Worm (Caenorhabditis elegans) whole organism, late embryonic: ENCODE measurements around the gene srbc-78.

Experiments
- C08G9.2 ChIP-seq: sonication (generic microtip); optimal IDR thresholded peaks from 2 replicates; lab custom pipeline; 2016; ENCODE audit warnings: mild to moderate bottlenecking, missing genetic modification characterization, moderate library complexity, missing compliant biosample characterization
- C38D4.7 ChIP-seq: fragments of 200-800 bp; sonication (Bioruptor generic); optimal IDR thresholded peaks from 2 replicates; lab custom pipeline; 2018; ENCODE audit warnings: mild to moderate bottlenecking, missing genetic modification characterization, moderate library complexity, missing compliant biosample characterization
- F13H6.1 ChIP-seq: sonication (generic microtip); optimal IDR thresholded peaks from 2 replicates; lab custom pipeline; 2016; ENCODE audit warnings: missing genetic modification characterization, missing compliant biosample characterization
- K02D7.2 ChIP-seq: sonication (generic microtip); optimal IDR thresholded peaks from 2 replicates; lab custom pipeline; 2017; ENCODE audit warnings: mild to moderate bottlenecking, missing genetic modification characterization, missing compliant biosample characterization
- K09A11.1 ChIP-seq: sonication (generic microtip); optimal IDR thresholded peaks from 2 replicates; lab custom pipeline; 2017; ENCODE audit warnings: antibody characterized with exemption, mild to moderate bottlenecking, missing genetic modification characterization, missing compliant biosample characterization; ENCODE audit not compliant: insufficient read depth
- Y22D7AL.16 ChIP-seq: sonication (generic microtip); optimal IDR thresholded peaks from 2 replicates; lab custom pipeline; 2016; ENCODE audit warnings: missing genetic modification characterization, missing compliant biosample characterization
- ahr-1 ChIP-seq: sonication (generic microtip); optimal IDR thresholded peaks from 2 replicates; lab custom pipeline; 2016; ENCODE audit warnings: missing genetic modification characterization, missing compliant biosample characterization
- ceh-14 ChIP-seq: sonication (generic microtip); optimal IDR thresholded peaks from 2 replicates; lab custom pipeline; 2016; ENCODE audit warnings: missing genotype, missing genetic modification characterization, missing compliant biosample characterization
- ceh-22 ChIP-seq: sonication (generic microtip); optimal IDR thresholded peaks from 2 replicates; lab custom pipeline; 2017; ENCODE audit warnings: missing biosample characterization, missing genetic modification characterization
- ceh-24 ChIP-seq: sonication (generic microtip); optimal IDR thresholded peaks from 2 replicates; lab custom pipeline; 2016; ENCODE audit warnings: mild to moderate bottlenecking, missing genetic modification characterization, missing compliant biosample characterization
- ceh-30 ChIP-seq: fragments of 150-350 bp; optimal IDR thresholded peaks from 2 replicates; lab custom pipeline; 2014; ENCODE audit warnings: missing biosample characterization, missing genetic modification characterization
- ceh-31 ChIP-seq: sonication (generic microtip); optimal IDR thresholded peaks from 2 replicates; lab custom pipeline; 2016; ENCODE audit warnings: missing genetic modification characterization, missing compliant biosample characterization
- ceh-34 ChIP-seq: sonication (generic microtip); optimal IDR thresholded peaks from 2 replicates; lab custom pipeline; 2016; ENCODE audit warnings: mild to moderate bottlenecking, missing genetic modification characterization, missing compliant biosample characterization
- ceh-45 ChIP-seq: fragments of 200-800 bp; sonication (Bioruptor generic); IDR thresholded peaks from 2 replicates; pipeline ENCODE4 v1.3.6; 2022; ENCODE audit warnings: missing genetic modification reagents, missing genetic modification characterization, missing compliant biosample characterization
- ceh-48 ChIP-seq: sonication (generic microtip); optimal IDR thresholded peaks from 2 replicates; lab custom pipeline; 2016; ENCODE audit warnings: missing genetic modification characterization, inconsistent platforms, missing compliant biosample characterization
- che-1 ChIP-seq: sonication (generic microtip); optimal IDR thresholded peaks from 2 replicates; lab custom pipeline; 2016; ENCODE audit warnings: mild to moderate bottlenecking, missing genetic modification characterization, missing compliant biosample characterization
- dmd-4 ChIP-seq: sonication (generic microtip); optimal IDR thresholded peaks from 2 replicates; lab custom pipeline; 2016; ENCODE audit warnings: borderline replicate concordance, missing genetic modification characterization, missing compliant biosample characterization
- elt-4 ChIP-seq: sonication (generic microtip); optimal IDR thresholded peaks from 2 replicates; lab custom pipeline; 2016; ENCODE audit warnings: missing genetic modification characterization, missing compliant biosample characterization
- ets-4 ChIP-seq: sonication (generic microtip); optimal IDR thresholded peaks from 2 replicates; lab custom pipeline; 2016; ENCODE audit warnings: missing genetic modification characterization, missing compliant biosample characterization
- eyg-1 ChIP-seq: sonication (generic microtip); optimal IDR thresholded peaks from 2 replicates; lab custom pipeline; 2016; ENCODE audit warnings: missing genotype, missing genetic modification characterization, missing compliant biosample characterization
- gmeb-2 ChIP-seq: sonication (generic microtip); optimal IDR thresholded peaks from 2 replicates; lab custom pipeline; 2016; ENCODE audit warnings: missing genetic modification characterization, inconsistent platforms, missing compliant biosample characterization
- hlh-13 ChIP-seq: fragments of 200-800 bp; sonication (Bioruptor generic); optimal IDR thresholded peaks from 2 replicates; lab custom pipeline; 2018; ENCODE audit warnings: mild to moderate bottlenecking, missing genetic modification characterization, missing compliant biosample characterization
- hlh-30 ChIP-seq: sonication (generic microtip); optimal IDR thresholded peaks from 2 replicates; lab custom pipeline; 2017; ENCODE audit warnings: antibody characterized with exemption, missing genetic modification characterization, missing compliant biosample characterization; ENCODE audit not compliant: insufficient read depth
- nfya-1 ChIP-seq: sonication (generic microtip); optimal IDR thresholded peaks from 2 replicates; lab custom pipeline; 2017; ENCODE audit warnings: missing genetic modification characterization, mild to moderate bottlenecking, missing compliant biosample characterization, antibody characterized with exemption, moderate library complexity
- nhr-11 ChIP-seq: fragments of 150-350 bp; optimal IDR thresholded peaks from 2 replicates; lab custom pipeline; 2014; ENCODE audit warnings: missing biosample characterization, missing genetic modification characterization
- odd-2 ChIP-seq: sonication (generic microtip); optimal IDR thresholded peaks from 2 replicates; lab custom pipeline; 2017; ENCODE audit warnings: antibody characterized with exemption, mild to moderate bottlenecking, missing genetic modification characterization, missing compliant biosample characterization
- pag-3 ChIP-seq: sonication (generic microtip); optimal IDR thresholded peaks from 2 replicates; lab custom pipeline; 2016; ENCODE audit warnings: missing compliant biosample characterization, missing genetic modification characterization, borderline replicate concordance
- pha-2 ChIP-seq: sonication (generic microtip); optimal IDR thresholded peaks from 2 replicates; lab custom pipeline; 2017; ENCODE audit warnings: mild to moderate bottlenecking, missing genetic modification characterization, missing compliant biosample characterization
- pha-4 ChIP-seq: fragments of 150-350 bp; optimal IDR thresholded peaks from 2 replicates; lab custom pipeline; 2018; ENCODE audit warnings: missing biosample characterization, missing genetic modification reagents, missing genetic modification characterization
- pros-1 ChIP-seq: fragments of 150-350 bp; optimal IDR thresholded peaks from 2 replicates; lab custom pipeline; 2014; ENCODE audit warnings: missing biosample characterization, missing genetic modification reagents, missing genetic modification characterization
- sox-2 ChIP-seq: fragments of 200-800 bp; sonication (Bioruptor generic); IDR thresholded peaks from 2 replicates; pipeline ENCODE4 v1.3.6; 2022; ENCODE audit warnings: missing genetic modification reagents, missing genetic modification characterization, missing compliant biosample characterization
- unc-3 ChIP-seq, 2 experiments: fragments of 200-800 bp in 1 of 2; sonication (Bioruptor generic) in 1 of 2; sonication (generic microtip) in 1 of 2; conservative IDR thresholded peaks in 1 of 2; optimal IDR thresholded peaks in 1 of 2; 2 replicates each; pipeline versions ENCODE4 v1.3.6 to Lab custom; 2016 to 2022; ENCODE audit warnings: missing compliant biosample characterization in 2 of 2, missing genetic modification characterization in 2 of 2, missing genetic modification reagents in 1 of 2
- unc-42 ChIP-seq: sonication (generic microtip); optimal IDR thresholded peaks from 2 replicates; lab custom pipeline; 2016; ENCODE audit warnings: missing genotype, missing genetic modification characterization, missing compliant biosample characterization
- unc-55 ChIP-seq: sonication (generic microtip); optimal IDR thresholded peaks from 2 replicates; lab custom pipeline; 2017; ENCODE audit warnings: missing biosample characterization, missing genetic modification reagents, missing genetic modification characterization
- unc-86 ChIP-seq: sonication (generic microtip); optimal IDR thresholded peaks from 2 replicates; lab custom pipeline; 2016; ENCODE audit warnings: missing genetic modification characterization, missing compliant biosample characterization
- zip-5 ChIP-seq: sonication (generic microtip); optimal IDR thresholded peaks from 2 replicates; lab custom pipeline; 2016; ENCODE audit warnings: missing genetic modification characterization, missing compliant biosample characterization
- ztf-16 ChIP-seq: sonication (generic microtip); optimal IDR thresholded peaks from 2 replicates; lab custom pipeline; 2017; ENCODE audit warnings: missing genetic modification characterization, missing compliant biosample characterization

The srbc-78 gene

DNA sequence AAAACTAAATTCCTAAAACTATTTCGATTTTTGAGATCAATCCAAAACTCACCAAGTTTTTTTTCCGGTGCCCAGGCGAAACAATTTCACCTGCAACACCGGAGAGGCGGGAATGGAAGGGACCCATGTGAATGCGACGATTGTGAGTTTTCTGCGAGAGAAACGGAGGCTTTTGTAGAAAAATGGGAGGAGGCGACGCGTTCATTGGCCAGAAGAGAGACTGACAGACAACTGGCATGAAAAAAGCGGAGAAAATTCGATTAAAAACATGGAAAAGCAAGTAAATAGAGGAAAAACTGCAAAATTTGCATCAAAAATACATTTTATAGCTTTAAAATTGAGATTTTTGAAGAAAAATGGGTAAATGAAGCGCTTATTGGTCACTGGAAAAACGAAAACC is 13.2 kb downstream of the srbc-78 start, which contains the start of gene B0250.7:
TSS of gene B0250.7 (minus strand) at position 232 of the 400 bp plus-strand sequence.
- peak; percentile 82 for TF ChIP-seq nfya-1
- no peak for TF ChIP-seq Y22D7AL.16 (tag; lab: Kevin White, UChicago)

DNA sequence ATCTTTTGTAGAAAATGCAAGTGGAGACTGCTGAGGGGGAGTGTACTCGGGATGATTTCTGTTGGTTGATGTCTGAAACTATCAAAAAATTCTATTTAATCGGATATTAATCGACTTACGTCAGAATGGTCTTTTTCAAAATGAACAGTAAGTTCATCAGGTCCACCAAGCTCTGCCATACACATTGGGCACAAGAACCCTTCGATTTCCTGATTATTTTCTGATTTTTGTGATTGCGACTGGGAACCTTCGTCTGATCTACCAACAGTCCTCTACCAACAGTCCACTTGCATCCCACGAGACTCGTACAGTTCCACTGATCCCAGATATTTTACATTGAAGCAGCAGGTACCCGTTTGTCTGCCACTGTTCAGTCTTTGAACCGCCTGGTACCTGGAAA is 14.0 kb downstream of the srbc-78 start:
- no peak for TF ChIP-seq K02D7.2 (tag; lab: Kevin White, UChicago)
- no peak for TF ChIP-seq pha-4
- TF ChIP-seq dmd-4: no peak
- TF ChIP-seq unc-3 (GFP tag; conservative IDR thresholded peaks at IDR 0.05; lab: Robert Waterston, UW): no peak
- no peak for TF ChIP-seq unc-3 (tag; optimal IDR thresholded peaks at IDR 0.05; lab: Kevin White, UChicago)
- no peak for TF ChIP-seq sox-2 (GFP tag; lab: Robert Waterston, UW)
- TF ChIP-seq ceh-34 (tag; lab: Kevin White, UChicago): no peak
- no peak for TF ChIP-seq C38D4.7 (GFP tag; lab: Kevin White, UChicago)
- TF ChIP-seq K09A11.1: no peak
- TF ChIP-seq hlh-13 (GFP tag; lab: Kevin White, UChicago): no peak
- TF ChIP-seq pha-2: no peak
- no peak for TF ChIP-seq C08G9.2 (tag; lab: Kevin White, UChicago)
- no peak for TF ChIP-seq ztf-16 (tag; lab: Kevin White, UChicago)
- TF ChIP-seq ets-4 (tag; lab: Kevin White, UChicago): no peak
- TF ChIP-seq pag-3 (tag; lab: Kevin White, UChicago): no peak
- no peak for TF ChIP-seq eyg-1 (tag; lab: Kevin White, UChicago)
- TF ChIP-seq ceh-48 (tag; lab: Kevin White, UChicago): no peak
- no peak for TF ChIP-seq unc-86 (tag; lab: Kevin White, UChicago)
- no peak for TF ChIP-seq nhr-11 (tag; lab: Kevin White, UChicago)
- TF ChIP-seq unc-55 (GFP tag; lab: Kevin White, UChicago): no peak
- no peak for TF ChIP-seq che-1 (tag; lab: Kevin White, UChicago)

DNA sequence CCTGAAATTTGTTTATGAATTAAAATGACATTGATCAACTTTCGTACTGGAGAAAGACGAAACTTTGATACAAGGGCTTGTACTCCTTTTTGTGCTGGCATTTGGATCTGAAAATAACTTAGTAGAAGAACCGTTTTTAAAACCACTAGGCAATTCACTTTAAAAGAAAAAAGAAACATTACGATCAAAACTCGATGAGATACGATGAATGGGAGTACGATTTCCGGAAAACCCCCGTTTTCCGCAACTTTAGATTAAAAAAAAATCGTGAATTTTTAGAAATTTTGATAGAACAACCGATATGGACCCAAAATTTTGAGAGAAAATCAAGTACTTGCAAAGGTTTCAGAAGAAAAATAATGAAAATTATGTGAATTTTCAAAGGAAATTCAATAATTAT is 18.6 kb downstream of the srbc-78 start, which contains the start of gene B0250.8:
TSS of gene B0250.8 (minus strand) at position 101 of the 400 bp plus-strand sequence.
- no peak for TF ChIP-seq pros-1 (tag; lab: Kevin White, UChicago)
- no peak for TF ChIP-seq ceh-30 (tag; lab: Kevin White, UChicago)
- no peak for TF ChIP-seq ceh-24 (tag; lab: Kevin White, UChicago)
- no peak for TF ChIP-seq ceh-14 (tag; lab: Kevin White, UChicago)
- no peak for TF ChIP-seq gmeb-2 (tag; lab: Kevin White, UChicago)
- TF ChIP-seq ceh-48 (tag; lab: Kevin White, UChicago): no peak
- TF ChIP-seq odd-2 (tag; lab: Kevin White, UChicago): no peak
- TF ChIP-seq che-1 (tag; lab: Kevin White, UChicago): no peak
- no peak for TF ChIP-seq F13H6.1
- TF ChIP-seq ets-4 (tag; lab: Kevin White, UChicago): no peak
- TF ChIP-seq ceh-45 (GFP tag; lab: Robert Waterston, UW): no peak
- no peak for TF ChIP-seq pha-2
- TF ChIP-seq elt-4 (tag; lab: Kevin White, UChicago): no peak
- no peak for TF ChIP-seq pha-4
- no peak for TF ChIP-seq ahr-1
- TF ChIP-seq ceh-22 (tag; lab: Kevin White, UChicago): no peak
- TF ChIP-seq dmd-4: no peak
- no peak for TF ChIP-seq zip-5 (tag; lab: Kevin White, UChicago)

DNA sequence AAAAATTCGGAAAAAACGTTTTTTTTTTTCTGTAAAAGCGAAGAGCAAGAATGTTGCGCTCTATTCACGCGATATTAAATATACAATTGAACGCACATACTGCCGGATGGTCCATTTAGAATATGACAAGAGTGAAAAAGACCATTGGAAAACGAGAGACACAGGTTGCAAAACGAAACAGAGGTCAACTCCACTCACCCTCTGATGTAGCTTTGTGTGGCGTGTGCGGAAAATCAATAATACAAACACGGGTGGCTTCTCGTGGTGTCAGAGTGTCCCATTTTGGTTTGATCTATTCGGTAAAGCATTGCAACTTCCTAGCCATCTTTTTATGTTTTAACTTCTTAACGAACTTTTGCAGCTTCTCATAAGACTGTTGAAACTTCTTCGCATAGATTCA is 24.2 kb downstream of the srbc-78 start:
- TF ChIP-seq ceh-48 (tag; lab: Kevin White, UChicago) (peak; percentile 80), K02D7.2 (tag; lab: Kevin White, UChicago) (no peak), ceh-31 (peak; percentile 49), nfya-1 (peak; percentile 12), odd-2 (tag; lab: Kevin White, UChicago) (no peak), unc-42 (tag; lab: Kevin White, UChicago) (peak; percentile 2), hlh-30 (tag; lab: Kevin White, UChicago) (peak; percentile 40), unc-55 (GFP tag; lab: Kevin White, UChicago) (peak; percentile 41)
- TF ChIP-seq, all 69 proteins: peak for 6
